Fruit fly (Drosophila melanogaster): Measurements from ENCODE around the gene CG43133.

Gene CG43133

DNA sequence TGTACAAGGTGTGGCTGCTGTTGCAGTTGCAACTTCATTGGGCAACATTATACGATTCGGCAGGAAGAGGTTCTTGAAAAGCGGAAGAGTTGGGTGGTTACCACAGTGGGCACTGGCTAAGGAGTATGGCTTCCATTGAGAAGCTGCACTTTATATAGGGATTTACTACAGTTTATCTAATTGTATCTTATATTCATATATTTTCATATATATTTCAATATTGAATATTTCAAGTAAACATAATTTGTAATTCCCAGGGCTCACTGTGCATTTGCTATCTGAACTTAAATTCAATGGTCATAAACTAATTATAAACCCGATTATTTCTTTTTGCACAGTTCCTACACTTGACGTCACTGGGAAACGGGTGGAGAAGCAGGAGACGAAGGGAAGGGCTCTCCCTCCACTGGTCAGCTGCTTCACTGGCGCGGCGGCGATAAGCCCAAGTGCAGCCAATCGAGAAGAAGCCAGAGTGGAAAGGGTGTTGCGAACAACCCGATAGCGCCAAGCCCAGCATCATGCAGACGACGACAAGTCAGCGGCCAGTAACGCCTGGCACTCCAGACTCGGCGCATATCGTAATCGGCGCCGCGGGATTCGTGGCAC lies 35.1 kb downstream of the CG43133 start (continued):
- peak; percentile 19 for TF ChIP-seq CG18619 (GFP tag; optimal IDR thresholded peaks at IDR 0.05)
- peak; percentile 48 for TF ChIP-seq Oli (tag; optimal IDR thresholded peaks at IDR 0.05)
- TF ChIP-seq unpg (GFP tag; optimal IDR thresholded peaks at IDR 0.05): peak; percentile 50
- TF ChIP-seq CG42726 (GFP tag; IDR thresholded peaks at IDR 0.05; ENCODE audit: partially characterized antibody): no peak
- TF ChIP-seq peb (GFP tag; IDR thresholded peaks at IDR 0.05): no peak
- TF ChIP-seq CG2199 (GFP tag; IDR thresholded peaks at IDR 0.05): no peak
- peak; percentile 17; the same call in 1 of the 3 replicates for TF ChIP-seq CG14050 (GFP tag; IDR thresholded peaks at IDR 0.05)
- TF ChIP-seq grn (GFP tag; optimal IDR thresholded peaks at IDR 0.05): no peak
- peak; percentile 28 for TF ChIP-seq Dek (tag; optimal IDR thresholded peaks at IDR 0.05)
- peak; percentile 40; the same call in 1 of the 3 replicates for TF ChIP-seq dysf (GFP tag; IDR thresholded peaks at IDR 0.05)
- TF ChIP-seq cas (GFP tag; IDR thresholded peaks at IDR 0.05): no peak
- no peak for TF ChIP-seq p53 (GFP tag; optimal IDR thresholded peaks at IDR 0.05)
- peak; percentile 46 for TF ChIP-seq Sox102F (GFP tag; optimal IDR thresholded peaks at IDR 0.05)
- peak; percentile 51 for TF ChIP-seq CG3847 (GFP tag; IDR thresholded peaks at IDR 0.05)
- TF ChIP-seq toy (GFP tag; IDR thresholded peaks at IDR 0.05): no peak
- peak; percentile 2 for TF ChIP-seq scrt (GFP tag; optimal IDR thresholded peaks at IDR 0.05)
- TF ChIP-seq bowl (GFP tag; IDR thresholded peaks at IDR 0.05): no peak
- TF ChIP-seq pb (GFP tag; optimal IDR thresholded peaks at IDR 0.05): no peak
- TF ChIP-seq HmgZ (tag; optimal IDR thresholded peaks at IDR 0.05): peak; percentile 7
- TF ChIP-seq Doc2 (GFP tag; IDR thresholded peaks at IDR 0.05): no peak
- no peak for TF ChIP-seq CG8765 (GFP tag; IDR thresholded peaks at IDR 0.05)
- TF ChIP-seq Fer1 (GFP tag; optimal IDR thresholded peaks at IDR 0.05): peak; percentile 26
- TF ChIP-seq CG15011 (GFP tag; optimal IDR thresholded peaks at IDR 0.05): no peak
- TF ChIP-seq fd3F (GFP tag; optimal IDR thresholded peaks at IDR 0.05): peak; percentile 47
- TF ChIP-seq slbo (GFP tag; IDR thresholded peaks at IDR 0.05): peak; percentile 83
- no peak for TF ChIP-seq repo (GFP tag; optimal IDR thresholded peaks at IDR 0.05)
- peak; percentile 14; the same call in 1 of the 2 replicates for TF ChIP-seq Xrp1 (GFP tag; IDR thresholded peaks at IDR 0.05)
- TF ChIP-seq CG17802 (tag; optimal IDR thresholded peaks at IDR 0.05): no peak
- peak; percentile 35 for TF ChIP-seq NfI (GFP tag; optimal IDR thresholded peaks at IDR 0.05)
- no peak for TF ChIP-seq H15 (GFP tag; IDR thresholded peaks at IDR 0.05)
- TF ChIP-seq HLHmδ (GFP tag; optimal IDR thresholded peaks at IDR 0.05): no peak
- TF ChIP-seq CG17385 (GFP tag; optimal IDR thresholded peaks at IDR 0.05): peak; percentile 51
- TF ChIP-seq CG13424 (tag; optimal IDR thresholded peaks at IDR 0.05): peak; percentile 37
- peak; percentile 0 for TF ChIP-seq CG6854 (GFP tag; optimal IDR thresholded peaks at IDR 0.05)
- no peak for TF ChIP-seq CG2202 (tag; optimal IDR thresholded peaks at IDR 0.05)
- no peak for TF ChIP-seq Mrtf (GFP tag; IDR thresholded peaks at IDR 0.05)
- peak; percentile 64 for TF ChIP-seq wdn (GFP tag; IDR thresholded peaks at IDR 0.05)
- peak; percentile 8; the same call in 1 of the 2 replicates for TF ChIP-seq E2f1 (GFP tag; IDR thresholded peaks at IDR 0.05)
- no peak for TF ChIP-seq rib (GFP tag; IDR thresholded peaks at IDR 0.05)
- peak; percentile 72 for TF ChIP-seq CG18599 (GFP tag; optimal IDR thresholded peaks at IDR 0.05)
- no peak for TF ChIP-seq stwl (tag; optimal IDR thresholded peaks at IDR 0.05)
- peak; percentile 2 for TF ChIP-seq CG7839 (tag; optimal IDR thresholded peaks at IDR 0.05)
- TF ChIP-seq vnd (GFP tag; IDR thresholded peaks at IDR 0.05; ENCODE audit: partially characterized antibody): no peak
- peak; percentile 45; the same call in 1 of the 2 replicates for TF ChIP-seq MBD-R2 (GFP tag; IDR thresholded peaks at IDR 0.05)
- TF ChIP-seq HHEX (GFP tag; optimal IDR thresholded peaks at IDR 0.05): peak; percentile 41
- no peak for TF ChIP-seq CG12744 (GFP tag; optimal IDR thresholded peaks at IDR 0.05)
- no peak for TF ChIP-seq CG7271 (tag; optimal IDR thresholded peaks at IDR 0.05)
- no peak for TF ChIP-seq trh (GFP tag; optimal IDR thresholded peaks at IDR 0.05)
- peak; percentile 58 for TF ChIP-seq crol (GFP tag; IDR thresholded peaks at IDR 0.05)
- TF ChIP-seq caup (GFP tag; optimal IDR thresholded peaks at IDR 0.05; ENCODE audit: severe bottlenecking): peak; percentile 32
